Fruit fly (Drosophila melanogaster): ENCODE data around the gene CG7573.
A peak's percentile ranks its signal among the peaks of the same experiment; 100 is the strongest.

CG7573 gene

DNA sequence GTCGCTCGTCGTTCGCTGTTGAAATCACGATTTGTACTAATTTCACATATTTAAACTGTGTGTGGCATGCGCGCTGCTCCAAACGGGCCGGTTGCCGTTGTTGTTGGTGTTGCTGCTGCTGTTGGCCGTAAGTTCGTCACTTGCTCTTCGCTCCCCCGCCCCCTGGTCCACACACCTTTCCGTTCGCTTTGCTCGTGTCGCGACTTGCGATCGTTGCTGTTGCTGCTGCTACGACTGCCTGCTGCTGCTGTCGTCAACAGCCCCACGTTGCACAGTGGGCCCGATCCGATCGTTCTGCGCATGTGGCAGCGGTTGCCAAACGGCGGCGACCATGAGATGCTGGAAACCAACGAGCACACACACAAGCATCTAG, 15.8 kb upstream of the CG7573 start, which contains the start of gene Dyro (continued):
- no peak for TF ChIP-seq CG33557 (GFP tag; optimal IDR thresholded peaks at IDR 0.05)
- no peak for TF ChIP-seq dpn (GFP tag; optimal IDR thresholded peaks at IDR 0.05)
- no peak for TF ChIP-seq luna (GFP tag; optimal IDR thresholded peaks at IDR 0.05)
- TF ChIP-seq nerfin-1 (tag; optimal IDR thresholded peaks at IDR 0.05): no peak
- no peak for TF ChIP-seq vnd (GFP tag; IDR thresholded peaks at IDR 0.05; ENCODE audit: partially characterized antibody)
- no peak for TF ChIP-seq grau (tag; optimal IDR thresholded peaks at IDR 0.05)
- no peak for TF ChIP-seq Awh (GFP tag; IDR thresholded peaks at IDR 0.05)
- no peak for TF ChIP-seq schlank (tag; optimal IDR thresholded peaks at IDR 0.05)
- no peak for TF ChIP-seq B-H2 (GFP tag; optimal IDR thresholded peaks at IDR 0.05)
- no peak for TF ChIP-seq CG3407 (GFP tag; optimal IDR thresholded peaks at IDR 0.05)
- TF ChIP-seq CG12071 (GFP tag; optimal IDR thresholded peaks at IDR 0.05): peak; percentile 37
- TF ChIP-seq CG13624 (GFP tag; optimal IDR thresholded peaks at IDR 0.05): no peak
- no peak for TF ChIP-seq Antp (GFP tag; optimal IDR thresholded peaks at IDR 0.05)
- TF ChIP-seq NC2α (GFP tag; optimal IDR thresholded peaks at IDR 0.05): no peak
- no peak for TF ChIP-seq jigr1 (GFP tag; IDR thresholded peaks at IDR 0.05)
- TF ChIP-seq gcm2 (GFP tag; optimal IDR thresholded peaks at IDR 0.05): no peak
- TF ChIP-seq Usf (GFP tag; optimal IDR thresholded peaks at IDR 0.05): no peak
- no peak for TF ChIP-seq pzg (GFP tag; optimal IDR thresholded peaks at IDR 0.05)
- no peak for TF ChIP-seq PHDP (tag; optimal IDR thresholded peaks at IDR 0.05)
- TF ChIP-seq CG8290 (GFP tag; optimal IDR thresholded peaks at IDR 0.05): no peak
- TF ChIP-seq CG8290 (tag; optimal IDR thresholded peaks at IDR 0.05): peak in 1 of 2 experiments; percentile 83
- no peak for TF ChIP-seq eyg (GFP tag; optimal IDR thresholded peaks at IDR 0.05)
- TF ChIP-seq so (GFP tag; IDR thresholded peaks at IDR 0.05): no peak
- TF ChIP-seq Meics (GFP tag; optimal IDR thresholded peaks at IDR 0.05): no peak
- TF ChIP-seq dan (GFP tag; IDR thresholded peaks at IDR 0.05): no peak
- TF ChIP-seq CG12236 (GFP tag; optimal IDR thresholded peaks at IDR 0.05): no peak
- no peak for TF ChIP-seq az2 (GFP tag; optimal IDR thresholded peaks at IDR 0.05)
- TF ChIP-seq NFAT (GFP tag; IDR thresholded peaks at IDR 0.05): peak; percentile 64
- TF ChIP-seq Dip2 (GFP tag; IDR thresholded peaks at IDR 0.05): no peak
- no peak for TF ChIP-seq Neu2 (GFP tag; optimal IDR thresholded peaks at IDR 0.05; ENCODE audit: borderline replicate concordance)
- TF ChIP-seq CG6854 (GFP tag; optimal IDR thresholded peaks at IDR 0.05): no peak
- no peak for TF ChIP-seq fd102C (GFP tag; optimal IDR thresholded peaks at IDR 0.05)
- TF ChIP-seq CrebB (tag; optimal IDR thresholded peaks at IDR 0.05): no peak
- TF ChIP-seq Scr (GFP tag; IDR thresholded peaks at IDR 0.05; ENCODE audit: partially characterized antibody): no peak
- TF ChIP-seq CG3995 (GFP tag; optimal IDR thresholded peaks at IDR 0.05): no peak
- TF ChIP-seq Aef1 (GFP tag; IDR thresholded peaks at IDR 0.05): peak; percentile 17; the same call in 1 of the 3 replicates
- no peak for TF ChIP-seq CG17612 (GFP tag; IDR thresholded peaks at IDR 0.05)
- TF ChIP-seq dmrt11E (tag; optimal IDR thresholded peaks at IDR 0.05): no peak
- no peak for TF ChIP-seq h (optimal IDR thresholded peaks at IDR 0.05)
- TF ChIP-seq Doc3 (GFP tag; IDR thresholded peaks at IDR 0.05; ENCODE audit: partially characterized antibody): no peak
- no peak for TF ChIP-seq klu (GFP tag; IDR thresholded peaks at IDR 0.05)
- no peak for TF ChIP-seq CG12942 (GFP tag; optimal IDR thresholded peaks at IDR 0.05)
- no peak for TF ChIP-seq crc (GFP tag; optimal IDR thresholded peaks at IDR 0.05)
- TF ChIP-seq Sry-β (GFP tag; optimal IDR thresholded peaks at IDR 0.05): no peak
- no peak for TF ChIP-seq Atf6 (GFP tag; IDR thresholded peaks at IDR 0.05)
- no peak for TF ChIP-seq CG18476 (GFP tag; optimal IDR thresholded peaks at IDR 0.05)
- no peak for TF ChIP-seq hb (GFP tag; IDR thresholded peaks at IDR 0.05; ENCODE audit: partially characterized antibody)
- TF ChIP-seq Atf3 (GFP tag; optimal IDR thresholded peaks at IDR 0.05): no peak
- TF ChIP-seq yki (optimal IDR thresholded peaks at IDR 0.05): no peak
- TF ChIP-seq ab (GFP tag; optimal IDR thresholded peaks at IDR 0.05): no peak
- no peak for TF ChIP-seq TFAM (GFP tag; optimal IDR thresholded peaks at IDR 0.05)
- TF ChIP-seq sqz (GFP tag; optimal IDR thresholded peaks at IDR 0.05): no peak
- TF ChIP-seq jumu (GFP tag; optimal IDR thresholded peaks at IDR 0.05): no peak
- TF ChIP-seq CG8765 (GFP tag; IDR thresholded peaks at IDR 0.05): no peak

Data from whole organism, embryonic.